Worm (Caenorhabditis elegans): ENCODE results near the gene T24H7.9.

T24H7.9 gene

ce11 chrII:6235432-6236092 is at the start of gene T24H7.9:
Gene T24H7.9, minus strand, starts transcription at chrII:6235505.
- no peak for TF ChIP-seq aly-2 (tag; optimal IDR thresholded peaks at IDR 0.05)
- TF ChIP-seq mdt-29 (GFP tag; IDR thresholded peaks at IDR 0.05), result no peak
- TF ChIP-seq unc-39 (tag; optimal IDR thresholded peaks at IDR 0.05), result no peak
- no peak for TF ChIP-seq ctbp-1 (GFP tag; IDR thresholded peaks at IDR 0.05)
- peak; percentile 43; the same call in 1 of the 2 replicates for TF ChIP-seq lin-29 (GFP tag; IDR thresholded peaks at IDR 0.05)
- TF ChIP-seq hlh-11 (tag; optimal IDR thresholded peaks at IDR 0.05), result peak; percentile 68
- no peak for TF ChIP-seq php-3 (GFP tag; IDR thresholded peaks at IDR 0.05)
- no peak for TF ChIP-seq nhr-111 (GFP tag; optimal IDR thresholded peaks at IDR 0.05)
- TF ChIP-seq lsy-2 (tag; optimal IDR thresholded peaks at IDR 0.05), result no peak
- TF ChIP-seq nhr-6 (tag; optimal IDR thresholded peaks at IDR 0.05), result no peak
- TF ChIP-seq lin-38 (GFP tag; IDR thresholded peaks at IDR 0.05), result no peak
- TF ChIP-seq snpc-4 (tag; optimal IDR thresholded peaks at IDR 0.05), result no peak
- no peak for TF ChIP-seq ceh-82 (tag; optimal IDR thresholded peaks at IDR 0.05)
- TF ChIP-seq daf-12 (tag; optimal IDR thresholded peaks at IDR 0.05), result no peak
- TF ChIP-seq fkh-10 (GFP tag; optimal IDR thresholded peaks at IDR 0.05), result no peak
- TF ChIP-seq ztf-7 (tag; optimal IDR thresholded peaks at IDR 0.05), result no peak
- TF ChIP-seq dmd-9 (GFP tag; IDR thresholded peaks at IDR 0.05), result no peak
- no peak for TF ChIP-seq ZK337.2 (GFP tag; IDR thresholded peaks at IDR 0.05)
- no peak for TF ChIP-seq vab-7 (GFP tag; IDR thresholded peaks at IDR 0.05)
- TF ChIP-seq egl-43 (GFP tag; IDR thresholded peaks at IDR 0.05), result no peak
- no peak for TF ChIP-seq unc-130 (GFP tag; optimal IDR thresholded peaks at IDR 0.05)
- TF ChIP-seq T20F7.1 (GFP tag; optimal IDR thresholded peaks at IDR 0.05), result no peak
- TF ChIP-seq pqm-1 (tag; optimal IDR thresholded peaks at IDR 0.05), result no peak
- TF ChIP-seq nhr-28 (tag; optimal IDR thresholded peaks at IDR 0.05), result peak; percentile 31
- TF ChIP-seq F44E2.7 (GFP tag; IDR thresholded peaks at IDR 0.05), result no peak
- TF ChIP-seq F26F4.8 (GFP tag; conservative IDR thresholded peaks at IDR 0.05), result no peak
- no peak for TF ChIP-seq F10B5.3 (tag; optimal IDR thresholded peaks at IDR 0.05)
- TF ChIP-seq dve-1 (tag; optimal IDR thresholded peaks at IDR 0.05; ENCODE audit: insufficient read depth), result peak; percentile 61
- TF ChIP-seq mxl-3 (GFP tag; optimal IDR thresholded peaks at IDR 0.05), result no peak
- peak; percentile 23 for TF ChIP-seq mes-2 (tag; optimal IDR thresholded peaks at IDR 0.05; ENCODE audit: poor library complexity, severe bottlenecking)
- no peak for TF ChIP-seq zag-1 (tag; optimal IDR thresholded peaks at IDR 0.05)
- TF ChIP-seq nhr-76 (tag; optimal IDR thresholded peaks at IDR 0.05), result no peak
- no peak for TF ChIP-seq set-16 (GFP tag; IDR thresholded peaks at IDR 0.05)
- no peak for TF ChIP-seq madf-5 (GFP tag; IDR thresholded peaks at IDR 0.05)
- TF ChIP-seq jun-1 (tag; optimal IDR thresholded peaks at IDR 0.05), result no peak
- no peak for TF ChIP-seq R02D3.7 (tag; optimal IDR thresholded peaks at IDR 0.05)
- TF ChIP-seq F49E8.2 (tag; optimal IDR thresholded peaks at IDR 0.05; ENCODE audit: borderline replicate concordance), result no peak
- no peak for TF ChIP-seq arid-1 (GFP tag; conservative IDR thresholded peaks at IDR 0.05)
- TF ChIP-seq aha-1 (tag), result peak; percentile 68
- TF ChIP-seq nhr-48 (tag; optimal IDR thresholded peaks at IDR 0.05), result no peak
- no peak for TF ChIP-seq sdz-12 (GFP tag; optimal IDR thresholded peaks at IDR 0.05)
- no peak for TF ChIP-seq ZK546.5 (tag; optimal IDR thresholded peaks at IDR 0.05)
- no peak for TF ChIP-seq daf-19 (GFP tag; conservative IDR thresholded peaks at IDR 0.05)
- no peak for TF ChIP-seq nhr-25 (tag; optimal IDR thresholded peaks at IDR 0.05; ENCODE audit: borderline replicate concordance, insufficient read depth)
- no peak for TF ChIP-seq Y105C5A.15 (GFP tag; IDR thresholded peaks at IDR 0.05)
- TF ChIP-seq nhr-102 (tag; optimal IDR thresholded peaks at IDR 0.05), result no peak
- 0 out of 2 replicates have a peak, but pooled peaks have one; percentile 41 for TF ChIP-seq lin-1 (GFP tag; IDR thresholded peaks at IDR 0.05)
- TF ChIP-seq hmg-1.1 (GFP tag; IDR thresholded peaks at IDR 0.05), result no peak
- TF ChIP-seq dmd-8 (GFP tag; IDR thresholded peaks at IDR 0.05), result no peak
- TF ChIP-seq T26A8.4 (GFP tag; IDR thresholded peaks at IDR 0.05), result no peak
- TF ChIP-seq nhr-10 (tag; optimal IDR thresholded peaks at IDR 0.05), result no peak

Measured in whole organism, L4 larva.